Worm (Caenorhabditis elegans): ENCODE data around the gene ran-2.

- TF ChIP-seq dao-5 (tag; optimal IDR thresholded peaks at IDR 0.05) (no peak), him-1 (tag; optimal IDR thresholded peaks at IDR 0.05) (no peak), W03F9.2 (tag; optimal IDR thresholded peaks at IDR 0.05) (no peak)
Observed at ce11 chrIII:7946968-7947491, 13.7 kb downstream of the ran-2 start, which contains the start of gene gsto-1.
